Fruit fly (Drosophila melanogaster): ENCODE results near the gene Acbp1.

Gene Acbp1

DNA sequence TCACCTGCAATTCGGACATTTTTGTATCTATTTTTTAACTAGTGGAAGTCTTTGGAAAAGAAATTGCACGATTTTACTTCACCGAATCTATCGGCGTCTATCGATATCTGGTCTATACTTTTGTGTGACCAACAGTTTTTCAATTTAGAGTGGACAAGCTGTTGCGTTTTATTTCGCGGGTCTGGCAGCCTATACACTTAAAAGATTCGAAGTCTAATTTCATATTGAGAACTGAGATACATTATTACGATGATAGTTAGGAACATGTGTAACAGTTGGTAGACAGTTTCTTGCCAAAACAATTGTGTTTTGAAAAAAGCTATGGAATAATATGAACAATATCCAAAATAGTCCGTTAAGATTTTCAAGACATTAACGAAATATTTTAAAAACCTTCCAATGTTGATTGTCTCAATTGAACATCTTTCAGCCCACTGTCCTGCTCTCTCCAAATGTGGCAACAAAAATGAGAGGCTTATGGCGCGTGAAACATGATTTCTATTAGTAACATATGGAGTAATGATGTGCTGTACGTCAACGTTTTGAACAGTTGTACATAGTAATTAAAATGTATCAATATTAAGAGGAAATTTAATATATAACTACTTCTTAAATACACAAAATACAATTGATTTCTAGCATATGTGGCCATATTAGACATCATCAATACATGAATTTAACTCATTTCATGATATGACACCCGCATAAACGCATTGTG is at the start of gene Acbp1 (continued):
- peak; percentile 83 for TF ChIP-seq Bgb (GFP tag; IDR thresholded peaks at IDR 0.05; ENCODE audit: partially characterized antibody)
- TF ChIP-seq CG33557 (GFP tag; optimal IDR thresholded peaks at IDR 0.05) = peak; percentile 98
- peak; percentile 89 for TF ChIP-seq Sry-δ (GFP tag; optimal IDR thresholded peaks at IDR 0.05)
- peak; percentile 96 for TF ChIP-seq Oli (tag; optimal IDR thresholded peaks at IDR 0.05)
- peak; percentile 86 for TF ChIP-seq CG11085 (GFP tag; IDR thresholded peaks at IDR 0.05)
- TF ChIP-seq CG12659 (GFP tag; optimal IDR thresholded peaks at IDR 0.05) = peak; percentile 97
- TF ChIP-seq PHDP (tag; optimal IDR thresholded peaks at IDR 0.05) = peak; percentile 99
- TF ChIP-seq lab (GFP tag; optimal IDR thresholded peaks at IDR 0.05) = peak; percentile 99
- TF ChIP-seq CG17829 (tag; optimal IDR thresholded peaks at IDR 0.05) = peak; percentile 99
- TF ChIP-seq CG7928 (GFP tag; optimal IDR thresholded peaks at IDR 0.05) = peak; percentile 73
- no peak for TF ChIP-seq hkb (optimal IDR thresholded peaks at IDR 0.05)
- TF ChIP-seq hkb (GFP tag; IDR thresholded peaks at IDR 0.05) = peak; percentile 96
- TF ChIP-seq CG5953 (GFP tag; IDR thresholded peaks at IDR 0.05) = peak; percentile 78
- TF ChIP-seq CG6689 (GFP tag; IDR thresholded peaks at IDR 0.05) = peak; percentile 88
- peak; percentile 83 for TF ChIP-seq CG10274 (GFP tag; optimal IDR thresholded peaks at IDR 0.05)
- peak; percentile 97 for TF ChIP-seq org-1 (GFP tag; optimal IDR thresholded peaks at IDR 0.05)
- peak; percentile 98 for TF ChIP-seq grau (tag; optimal IDR thresholded peaks at IDR 0.05)
- TF ChIP-seq CG2129 (GFP tag; IDR thresholded peaks at IDR 0.05; ENCODE audit: partially characterized antibody) = peak; percentile 25
- peak; percentile 87 for TF ChIP-seq NC2α (GFP tag; optimal IDR thresholded peaks at IDR 0.05)
- peak; percentile 90 for TF ChIP-seq ase (GFP tag; IDR thresholded peaks at IDR 0.05)
- TF ChIP-seq MTF-1 (GFP tag; optimal IDR thresholded peaks at IDR 0.05; ENCODE audit: borderline replicate concordance) = peak; percentile 88
- TF ChIP-seq croc (GFP tag; conservative IDR thresholded peaks at IDR 0.05) = peak; percentile 78
- peak; percentile 94 for TF ChIP-seq slbo (GFP tag; IDR thresholded peaks at IDR 0.05)
- no peak for TF ChIP-seq hth (optimal IDR thresholded peaks at IDR 0.05)
- peak; percentile 88 for TF ChIP-seq onecut (GFP tag; IDR thresholded peaks at IDR 0.05)
- TF ChIP-seq Scr (GFP tag; IDR thresholded peaks at IDR 0.05; ENCODE audit: partially characterized antibody) = peak; percentile 78
- peak; percentile 93 for TF ChIP-seq p53 (GFP tag; optimal IDR thresholded peaks at IDR 0.05)
- peak; percentile 60 for TF ChIP-seq Elba2 (GFP tag; optimal IDR thresholded peaks at IDR 0.05)
- peak; percentile 85 for TF ChIP-seq gsb (GFP tag; IDR thresholded peaks at IDR 0.05)
- peak; percentile 90 for TF ChIP-seq tgo (GFP tag; IDR thresholded peaks at IDR 0.05)
- TF ChIP-seq crp (GFP tag; optimal IDR thresholded peaks at IDR 0.05) = peak in 1 of 2 experiments; percentile 68
- peak; percentile 96 for TF ChIP-seq kni (GFP tag; optimal IDR thresholded peaks at IDR 0.05)
- TF ChIP-seq Sox102F (GFP tag; optimal IDR thresholded peaks at IDR 0.05) = peak; percentile 95
- peak; percentile 96 for TF ChIP-seq phol (tag; optimal IDR thresholded peaks at IDR 0.05)
- no peak for TF ChIP-seq Dip2 (GFP tag; IDR thresholded peaks at IDR 0.05)
- peak; percentile 95 for TF ChIP-seq ci (GFP tag; IDR thresholded peaks at IDR 0.05)
- TF ChIP-seq Aef1 (GFP tag; IDR thresholded peaks at IDR 0.05) = peak; percentile 90
- TF ChIP-seq CG18011 (GFP tag; optimal IDR thresholded peaks at IDR 0.05) = peak; percentile 78
- peak; percentile 92 for TF ChIP-seq Bteb2 (GFP tag; optimal IDR thresholded peaks at IDR 0.05)
- peak; percentile 93 for TF ChIP-seq CG31365 (tag; optimal IDR thresholded peaks at IDR 0.05)
- peak; percentile 93 for TF ChIP-seq sd (tag; optimal IDR thresholded peaks at IDR 0.05)
- TF ChIP-seq BtbVII (GFP tag; optimal IDR thresholded peaks at IDR 0.05) = peak; percentile 99
- TF ChIP-seq CrebB (tag; optimal IDR thresholded peaks at IDR 0.05) = peak; percentile 98

Measured in whole organism, embryonic.